Worm (Caenorhabditis elegans): ENCODE data around the gene rrsr-1.

DNA sequence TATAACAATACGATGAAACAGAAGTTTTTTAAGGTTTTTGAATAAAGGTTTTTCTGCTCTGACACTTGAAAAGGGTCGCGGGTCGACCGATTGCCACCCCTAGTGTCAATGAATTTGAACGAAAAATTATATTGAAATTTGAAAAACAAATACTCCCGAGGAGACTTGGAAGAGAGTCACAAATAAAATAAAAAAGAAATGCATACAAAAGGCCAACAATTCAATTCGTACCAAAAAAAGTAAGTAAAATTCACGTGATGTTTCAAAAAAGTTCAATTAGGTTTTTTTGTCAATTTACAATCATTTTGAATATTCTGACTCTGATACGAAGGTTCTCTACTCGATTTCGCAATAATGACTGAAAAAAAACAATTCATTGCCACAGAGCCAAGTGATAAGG, 31.3 kb downstream of the rrsr-1 start, which contains the start of gene C15H11.1:
- TF ChIP-seq ama-1 (optimal IDR thresholded peaks at IDR 0.05) (no peak), zag-1 (tag; optimal IDR thresholded peaks at IDR 0.05) (no peak)

Measured in whole organism, L3 larva.